Worm (Caenorhabditis elegans) whole organism, L3 larva: ENCODE data around the gene gbb-1.

Experiments
- eor-1 ChIP-seq, 2 experiments: fragments of 150-350 bp; optimal IDR thresholded peaks; 2 replicates each; lab custom pipeline; 2014 to 2018; ENCODE audit warnings: missing biosample characterization in 2 of 2, missing genetic modification characterization in 2 of 2
- nhr-77 ChIP-seq: fragments of 150-350 bp; optimal IDR thresholded peaks from 2 replicates; lab custom pipeline; 2014; ENCODE audit warnings: missing biosample characterization, missing genetic modification characterization
- snpc-4 ChIP-seq: fragments of 150-350 bp; optimal IDR thresholded peaks from 2 replicates; lab custom pipeline; 2014; ENCODE audit warnings: missing biosample characterization, missing genetic modification characterization
- tbx-2 ChIP-seq: sonication (generic microtip); optimal IDR thresholded peaks from 2 replicates; lab custom pipeline; 2016; ENCODE audit warnings: mild to moderate bottlenecking, missing genetic modification characterization, missing compliant biosample characterization
- zag-1 ChIP-seq: fragments of 150-350 bp; optimal IDR thresholded peaks from 2 replicates; lab custom pipeline; 2014; ENCODE audit warnings: missing biosample characterization, missing genetic modification characterization

DNA sequence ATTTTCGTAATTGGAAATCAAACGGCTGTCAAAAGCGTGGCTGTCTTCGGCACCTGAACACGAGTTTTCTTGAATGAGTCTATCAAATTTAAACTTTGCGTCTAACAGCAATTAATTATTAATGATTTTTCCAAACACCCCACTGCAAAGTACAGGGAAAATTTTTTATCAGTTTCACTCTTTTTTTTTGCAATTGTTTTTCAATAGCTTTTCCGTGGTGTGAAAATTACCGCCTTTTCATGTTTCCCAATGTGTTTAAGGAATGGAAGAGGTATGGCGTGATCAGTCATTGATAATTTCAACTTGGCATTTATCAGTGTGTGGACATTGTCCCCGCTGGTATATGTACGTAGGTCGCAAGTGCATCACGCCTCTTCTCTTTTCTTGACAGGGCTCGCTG, 25.9 kb upstream of the gbb-1 start:
- TF ChIP-seq zag-1 (tag; lab: Kevin White, UChicago): no peak
- no peak for TF ChIP-seq snpc-4 (tag; lab: Kevin White, UChicago)
- TF ChIP-seq eor-1 (tag; optimal IDR thresholded peaks at IDR 0.05; lab: Kevin White, UChicago): no peak
- no peak for TF ChIP-seq nhr-77 (tag; lab: Kevin White, UChicago)
- no peak for TF ChIP-seq tbx-2 (tag; lab: Kevin White, UChicago)
